Fruit fly (Drosophila melanogaster): Measurements from ENCODE around the gene CG9616.

dm6 chr3R:14245371-14245770 is at the start of gene CG9616:
- no peak for TF ChIP-seq CG8478 (optimal IDR thresholded peaks at IDR 0.05)
- no peak for TF ChIP-seq CTCF (optimal IDR thresholded peaks at IDR 0.05)
